Fruit fly (Drosophila melanogaster) whole organism, embryonic: Measurements from ENCODE around the gene CG14664.

Experiments
- Ada2b ChIP-seq: fragments of 200-800 bp; sonication (Bioruptor generic); IDR thresholded peaks from 2 replicates; pipeline ENCODE4 v1.3.6; 2022; ENCODE audit warnings: missing biosample characterization, missing genetic modification characterization
- Antp ChIP-seq: fragments of 200-800 bp; sonication (Bioruptor generic); optimal IDR thresholded peaks from 3 replicates; lab custom pipeline; 2016; ENCODE audit warnings: missing biosample characterization, missing genetic modification characterization
- Atf3 ChIP-seq: fragments of 200-800 bp; sonication (Bioruptor generic); optimal IDR thresholded peaks from 3 replicates; lab custom pipeline; 2016; ENCODE audit warnings: missing biosample characterization, missing genetic modification characterization
- Awh ChIP-seq: fragments of 200-800 bp; sonication (Bioruptor generic); IDR thresholded peaks from 2 replicates; pipeline ENCODE4, ENCODE4 v1.3.6; 2022; ENCODE audit warnings: missing biosample characterization, missing genetic modification characterization
- CG10543 ChIP-seq: fragments of 200-800 bp; sonication (Bioruptor generic); optimal IDR thresholded peaks from 3 replicates; lab custom pipeline; 2017; ENCODE audit warnings: missing biosample characterization, mild to moderate bottlenecking, missing genetic modification characterization, moderate library complexity
- CG10654 ChIP-seq: fragments of 200-800 bp; sonication (Bioruptor generic); optimal IDR thresholded peaks from 2 replicates; lab custom pipeline; 2016; ENCODE audit warnings: missing biosample characterization, missing genetic modification characterization
- CG11560 ChIP-seq: fragments of 200-800 bp; sonication (Bioruptor generic); IDR thresholded peaks from 3 replicates; pipeline ENCODE4 v1.3.6; 2022; ENCODE audit warnings: missing biosample characterization, missing genetic modification characterization
- CG1603 ChIP-seq: fragments of 200-800 bp; sonication (Bioruptor generic); optimal IDR thresholded peaks from 2 replicates; lab custom pipeline; 2019; ENCODE audit warnings: missing biosample characterization, mild to moderate bottlenecking, missing genetic modification characterization, moderate library complexity
- CG18764 ChIP-seq: fragments of 200-800 bp; sonication (Bioruptor generic); optimal IDR thresholded peaks from 3 replicates; lab custom pipeline; 2016; ENCODE audit warnings: missing biosample characterization, missing genetic modification characterization
- CG2120 ChIP-seq: fragments of 200-800 bp; sonication (Bioruptor generic); optimal IDR thresholded peaks from 3 replicates; lab custom pipeline; 2016; ENCODE audit warnings: missing biosample characterization, missing genetic modification characterization
- CG2875 ChIP-seq: fragments of 200-800 bp; sonication (Bioruptor generic); optimal IDR thresholded peaks from 2 replicates; lab custom pipeline; 2017; ENCODE audit warnings: missing biosample characterization, mild to moderate bottlenecking, missing genetic modification characterization, missing genetic modification reagents
- CG30403 ChIP-seq: fragments of 200-800 bp; sonication (Bioruptor generic); optimal IDR thresholded peaks from 3 replicates; lab custom pipeline; 2016; ENCODE audit warnings: missing biosample characterization, missing genetic modification characterization
- CG33557 ChIP-seq: fragments of 200-800 bp; sonication (Bioruptor generic); optimal IDR thresholded peaks from 2 replicates; lab custom pipeline; 2019; ENCODE audit warnings: missing biosample characterization, mild to moderate bottlenecking, missing genetic modification characterization, moderate library complexity
- CG4328 ChIP-seq: fragments of 200-800 bp; sonication (Bioruptor generic); optimal IDR thresholded peaks from 3 replicates; lab custom pipeline; 2017; ENCODE audit warnings: missing biosample characterization, missing genetic modification reagents, missing genetic modification characterization
- CG4360 ChIP-seq: fragments of 200-800 bp; sonication (Bioruptor generic); IDR thresholded peaks from 2 replicates; pipeline ENCODE4 v1.3.6; 2022; ENCODE audit warnings: missing biosample characterization, missing genetic modification characterization
- CG5245 ChIP-seq: fragments of 200-800 bp; sonication (Bioruptor generic); optimal IDR thresholded peaks from 3 replicates; lab custom pipeline; 2016; ENCODE audit warnings: missing biosample characterization, missing genetic modification characterization
- CG6813 ChIP-seq: fragments of 200-800 bp; sonication (Bioruptor generic); optimal IDR thresholded peaks from 2 replicates; lab custom pipeline; 2017; ENCODE audit warnings: missing biosample characterization, missing genetic modification characterization, mild to moderate bottlenecking, moderate library complexity, missing genetic modification reagents
- CG7357 ChIP-seq: fragments of 200-800 bp; sonication (Bioruptor generic); IDR thresholded peaks from 3 replicates; pipeline ENCODE4 v1.3.6; 2022; ENCODE audit warnings: missing biosample characterization, missing genetic modification characterization
- CG9215 ChIP-seq: fragments of 200-800 bp; sonication (Bioruptor generic); IDR thresholded peaks from 2 replicates; pipeline ENCODE4 v1.3.6; 2022; ENCODE audit warnings: missing biosample characterization, missing genetic modification characterization
- Chrac-16 ChIP-seq: fragments of 200-800 bp; sonication (Bioruptor generic); optimal IDR thresholded peaks from 3 replicates; lab custom pipeline; 2016; ENCODE audit warnings: missing biosample characterization, missing genetic modification characterization
- Dip3 ChIP-seq: fragments of 200-800 bp; sonication (Bioruptor generic); optimal IDR thresholded peaks from 3 replicates; lab custom pipeline; 2016; ENCODE audit warnings: missing biosample characterization, missing genetic modification characterization
- Dll ChIP-seq: fragments of 200-800 bp; sonication (Bioruptor generic); IDR thresholded peaks from 4 replicates; pipeline ENCODE4 v1.3.6; 2022; ENCODE audit warnings: missing biosample characterization, missing genetic modification characterization; ENCODE audit not compliant: partially characterized antibody
- ERR ChIP-seq: fragments of 200-800 bp; sonication (Bioruptor generic); optimal IDR thresholded peaks from 2 replicates; lab custom pipeline; 2016; ENCODE audit warnings: missing biosample characterization, missing genetic modification characterization
- Fer3 ChIP-seq: fragments of 200-800 bp; sonication (Bioruptor generic); optimal IDR thresholded peaks from 2 replicates; lab custom pipeline; 2018; ENCODE audit warnings: missing biosample characterization, mild to moderate bottlenecking, missing genetic modification characterization, moderate library complexity
- HLH54F ChIP-seq: fragments of 200-800 bp; sonication (Bioruptor generic); optimal IDR thresholded peaks from 3 replicates; lab custom pipeline; 2016; ENCODE audit warnings: missing biosample characterization, missing genetic modification characterization
- HmgZ ChIP-seq: fragments of 200-800 bp; sonication (Bioruptor generic); optimal IDR thresholded peaks from 2 replicates; lab custom pipeline; 2018; ENCODE audit warnings: missing biosample characterization, mild to moderate bottlenecking, missing genetic modification characterization
- Hmr ChIP-seq: fragments of 200-800 bp; sonication (Bioruptor generic); optimal IDR thresholded peaks from 3 replicates; lab custom pipeline; 2017; ENCODE audit warnings: mild to moderate bottlenecking, missing biosample characterization, missing genetic modification reagents, missing genetic modification characterization
- Hsf ChIP-seq: fragments of 200-800 bp; sonication (Bioruptor generic); optimal IDR thresholded peaks from 3 replicates; lab custom pipeline; 2016; ENCODE audit warnings: missing biosample characterization, missing genetic modification characterization
- Myb ChIP-seq: fragments of 200-800 bp; sonication (Bioruptor generic); optimal IDR thresholded peaks from 2 replicates; lab custom pipeline; 2016; ENCODE audit warnings: missing biosample characterization, missing genetic modification characterization
- NFAT ChIP-seq: fragments of 200-800 bp; sonication (Bioruptor generic); IDR thresholded peaks from 2 replicates; pipeline ENCODE4 v1.3.6; 2022; ENCODE audit warnings: missing biosample characterization, missing genetic modification characterization
- Side ChIP-seq: fragments of 200-800 bp; sonication (Bioruptor generic); optimal IDR thresholded peaks from 2 replicates; lab custom pipeline; 2016; ENCODE audit warnings: missing biosample characterization, missing genetic modification characterization
- Spps ChIP-seq: fragments of 200-800 bp; sonication (Bioruptor generic); optimal IDR thresholded peaks from 2 replicates; lab custom pipeline; 2018; ENCODE audit warnings: missing biosample characterization, mild to moderate bottlenecking, missing genetic modification characterization
- Trl ChIP-seq, 3 experiments: fragments of >200 bp in 2 of 3; fragments of 200-800 bp in 1 of 3; sonication (Bioruptor generic) in 1 of 3; optimal IDR thresholded peaks; 2 replicates in 1 of 3; 3 replicates in 2 of 3; lab custom pipeline; 2016 to 2017; ENCODE audit warnings: missing biosample characterization in 1 of 3, missing genetic modification characterization in 1 of 3
- Xrp1 ChIP-seq: fragments of 200-800 bp; sonication (Bioruptor generic); IDR thresholded peaks from 2 replicates; pipeline ENCODE4 v1.3.6; 2022; ENCODE audit warnings: missing biosample characterization, missing genetic modification characterization
- abd-A ChIP-seq: fragments of 200-800 bp; sonication (Bioruptor generic); optimal IDR thresholded peaks from 3 replicates; lab custom pipeline; 2019; ENCODE audit warnings: missing biosample characterization, mild to moderate bottlenecking, missing genetic modification characterization, moderate library complexity
- ase ChIP-seq: fragments of 200-800 bp; sonication (Bioruptor generic); IDR thresholded peaks from 3 replicates; pipeline ENCODE4 v1.3.6; 2022; ENCODE audit warnings: missing biosample characterization, missing genetic modification characterization
- chif ChIP-seq, 2 experiments: fragments of 200-800 bp; sonication (Bioruptor generic); optimal IDR thresholded peaks; 3 replicates each; lab custom pipeline; 2016; ENCODE audit warnings: missing biosample characterization in 2 of 2, missing genetic modification characterization in 2 of 2
- crc ChIP-seq: fragments of 200-800 bp; sonication (Bioruptor generic); optimal IDR thresholded peaks from 2 replicates; lab custom pipeline; 2016; ENCODE audit warnings: missing biosample characterization, missing genetic modification characterization
- da ChIP-seq: fragments of 200-800 bp; sonication (Bioruptor generic); optimal IDR thresholded peaks from 2 replicates; lab custom pipeline; 2016; ENCODE audit warnings: missing biosample characterization, missing genetic modification characterization
- ewg ChIP-seq: fragments of 200-800 bp; sonication (Bioruptor generic); optimal IDR thresholded peaks from 3 replicates; lab custom pipeline; 2017; ENCODE audit warnings: mild to moderate bottlenecking, missing biosample characterization, missing genetic modification reagents, missing genetic modification characterization
- gfzf ChIP-seq: fragments of 200-800 bp; sonication (Bioruptor generic); optimal IDR thresholded peaks from 2 replicates; lab custom pipeline; 2016; ENCODE audit warnings: missing biosample characterization, mild to moderate bottlenecking, missing genetic modification characterization, moderate library complexity
- mirr ChIP-seq: fragments of 200-800 bp; sonication (Bioruptor generic); optimal IDR thresholded peaks from 3 replicates; lab custom pipeline; 2018; ENCODE audit warnings: missing biosample characterization, mild to moderate bottlenecking, missing genetic modification characterization
- nerfin-2 ChIP-seq: fragments of 200-800 bp; sonication (Bioruptor generic); IDR thresholded peaks from 2 replicates; pipeline ENCODE4 v1.3.6; 2022; ENCODE audit warnings: missing biosample characterization, missing genetic modification characterization; ENCODE audit not compliant: partially characterized antibody
- row ChIP-seq: fragments of 200-800 bp; sonication (Bioruptor generic); IDR thresholded peaks from 3 replicates; pipeline ENCODE4 v1.3.6; 2022; ENCODE audit warnings: missing biosample characterization, missing genetic modification characterization
- salm ChIP-seq: fragments of 200-800 bp; sonication (Bioruptor generic); optimal IDR thresholded peaks from 2 replicates; lab custom pipeline; 2018; ENCODE audit warnings: missing biosample characterization, mild to moderate bottlenecking, missing genetic modification characterization
- sna ChIP-seq: fragments of 200-800 bp; sonication (Bioruptor generic); IDR thresholded peaks from 2 replicates; pipeline ENCODE4 v1.3.6; 2022; ENCODE audit warnings: missing biosample characterization, missing genetic modification characterization; ENCODE audit not compliant: partially characterized antibody
- tap ChIP-seq: fragments of 200-800 bp; optimal IDR thresholded peaks from 3 replicates; lab custom pipeline; 2019; ENCODE audit warnings: missing biosample characterization, mild to moderate bottlenecking, missing genetic modification characterization, moderate library complexity
- tin ChIP-seq: fragments of 200-800 bp; sonication (Bioruptor generic); optimal IDR thresholded peaks from 3 replicates; lab custom pipeline; 2016; ENCODE audit warnings: missing biosample characterization, missing genetic modification characterization
- vfl ChIP-seq: fragments of 200-800 bp; sonication (Bioruptor generic); optimal IDR thresholded peaks from 2 replicates; lab custom pipeline; 2016; ENCODE audit warnings: missing biosample characterization, missing genetic modification characterization
- zfh2 ChIP-seq: fragments of 200-800 bp; sonication (Bioruptor generic); optimal IDR thresholded peaks from 2 replicates; lab custom pipeline; 2016; ENCODE audit warnings: missing biosample characterization, missing genetic modification characterization

Gene CG14664

dm6 chr3R:5250530-5251242, 26.7 kb downstream of the CG14664 start (continued):
- TF ChIP-seq Atf3 (GFP tag; lab: Kevin White, UChicago) (no peak), row (GFP tag; lab: Robert Waterston, UW) (peak; percentile 35), CG11560 (no peak), da (GFP tag; lab: Kevin White, UChicago) (no peak), mirr (GFP tag; lab: Kevin White, UChicago) (no peak), CG2875 (GFP tag; lab: Kevin White, UChicago) (no peak), CG10654 (GFP tag; lab: Kevin White, UChicago) (no peak), salm (tag; lab: Kevin White, UChicago) (no peak), CG6813 (GFP tag; lab: Kevin White, UChicago) (no peak), Awh (GFP tag; lab: Robert Waterston, UW) (no peak), CG10543 (no peak), CG7357 (no peak), Hsf (GFP tag; lab: Kevin White, UChicago) (peak; percentile 7), gfzf (GFP tag; lab: Kevin White, UChicago) (no peak), HmgZ (no peak), Ada2b (0 out of 2 replicates have a peak, but pooled peaks have one; percentile 10), Hmr (GFP tag; lab: Kevin White, UChicago) (no peak), CG5245 (GFP tag; lab: Kevin White, UChicago) (peak; percentile 3), CG4360 (GFP tag; lab: Robert Waterston, UW) (no peak), NFAT (GFP tag; lab: Robert Waterston, UW) (no peak), vfl (GFP tag; lab: Kevin White, UChicago) (no peak), Dip3 (GFP tag; lab: Kevin White, UChicago) (peak; percentile 5), Side (GFP tag; lab: Kevin White, UChicago) (peak; percentile 30), ERR (GFP tag; lab: Kevin White, UChicago) (no peak), HLH54F (GFP tag; lab: Kevin White, UChicago) (no peak), Fer3 (tag; lab: Kevin White, UChicago) (no peak), CG4328 (GFP tag; lab: Kevin White, UChicago) (no peak), Spps (no peak), tap (tag; lab: Kevin White, UChicago) (no peak), Xrp1 (GFP tag; lab: Robert Waterston, UW) (peak; percentile 21; the same call in 1 of the 2 replicates), chif (GFP tag; optimal IDR thresholded peaks at IDR 0.05; lab: Kevin White, UChicago) (no peak), Chrac-16 (peak; percentile 39), Dll (GFP tag; lab: Robert Waterston, UW) (no peak), nerfin-2 (no peak), ase (no peak), CG9215 (GFP tag; lab: Robert Waterston, UW) (no peak), CG1603 (tag; lab: Kevin White, UChicago) (peak; percentile 16), Antp (GFP tag; lab: Kevin White, UChicago) (peak; percentile 41), Trl (optimal IDR thresholded peaks at IDR 0.05; lab: Kevin White, UChicago) (no peak), Trl (GFP tag; optimal IDR thresholded peaks at IDR 0.05; lab: Kevin White, UChicago) (no peak), abd-A (no peak), CG18764 (GFP tag; lab: Kevin White, UChicago) (peak; percentile 31), sna (GFP tag; lab: Robert Waterston, UW) (no peak), tin (GFP tag; lab: Kevin White, UChicago) (no peak), CG30403 (GFP tag; lab: Kevin White, UChicago) (peak; percentile 1), CG33557 (GFP tag; lab: Kevin White, UChicago) (no peak), Myb (GFP tag; lab: Kevin White, UChicago) (no peak), ewg (GFP tag; lab: Kevin White, UChicago) (no peak), zfh2 (GFP tag; lab: Kevin White, UChicago) (peak; percentile 24), crc (no peak), CG2120 (GFP tag; lab: Kevin White, UChicago) (no peak)
